Fruit fly (Drosophila melanogaster): ENCODE results near the gene fng.

dm6 chr3L:20986929-20987363, 37.6 kb upstream of the fng start:
- no peak for TF ChIP-seq nmo (GFP tag; optimal IDR thresholded peaks at IDR 0.05)
- no peak for TF ChIP-seq Opbp (GFP tag; IDR thresholded peaks at IDR 0.05; ENCODE audit: partially characterized antibody)
- TF ChIP-seq Pdp1 (GFP tag; optimal IDR thresholded peaks at IDR 0.05): no peak
- TF ChIP-seq CG1792 (GFP tag; optimal IDR thresholded peaks at IDR 0.05): no peak

All from whole organism, embryonic.